Worm (Caenorhabditis elegans) whole organism, early embryonic: ENCODE measurements around the gene B0546.3.

Source experiments
- B0310.2 ChIP-seq: sonication (generic microtip); optimal IDR thresholded peaks from 2 replicates; lab custom pipeline; 2016; ENCODE audit warnings: mild to moderate bottlenecking, missing genetic modification characterization, missing compliant biosample characterization
- F13C5.2 ChIP-seq: sonication (generic microtip); optimal IDR thresholded peaks from 2 replicates; lab custom pipeline; 2017; ENCODE audit warnings: mild to moderate bottlenecking, missing genetic modification characterization, inconsistent platforms, missing compliant biosample characterization
- aly-1 ChIP-seq: sonication (generic microtip); optimal IDR thresholded peaks from 2 replicates; lab custom pipeline; 2016; ENCODE audit warnings: missing genetic modification characterization, missing compliant biosample characterization
- ama-1 ChIP-seq: fragments of 150-350 bp; optimal IDR thresholded peaks from 2 replicates; lab custom pipeline; 2014
- ceh-13 ChIP-seq: fragments of 200-800 bp; sonication (Bioruptor generic); optimal IDR thresholded peaks from 2 replicates; lab custom pipeline; 2018; ENCODE audit warnings: mild to moderate bottlenecking, missing genetic modification characterization, missing compliant biosample characterization
- ceh-36 ChIP-seq: sonication (generic microtip); optimal IDR thresholded peaks from 2 replicates; lab custom pipeline; 2016; ENCODE audit warnings: missing genetic modification characterization, inconsistent platforms, missing compliant biosample characterization
- ets-7 ChIP-seq: sonication (generic microtip); optimal IDR thresholded peaks from 2 replicates; lab custom pipeline; 2016; ENCODE audit warnings: missing genotype, missing genetic modification characterization, missing compliant biosample characterization
- flt-1 ChIP-seq: fragments of 200-800 bp; sonication (Bioruptor generic); IDR thresholded peaks from 2 replicates; pipeline ENCODE4 v1.3.6; 2022; ENCODE audit warnings: missing genetic modification characterization, missing compliant biosample characterization
- hmbx-1 ChIP-seq: sonication (generic microtip); optimal IDR thresholded peaks from 2 replicates; lab custom pipeline; 2016; ENCODE audit warnings: mild to moderate bottlenecking, missing genetic modification characterization, missing compliant biosample characterization
- hmg-4 ChIP-seq: fragments of 200-800 bp; sonication (Bioruptor generic); optimal IDR thresholded peaks from 2 replicates; lab custom pipeline; 2018; ENCODE audit warnings: mild to moderate bottlenecking, missing genetic modification characterization, missing compliant biosample characterization
- hnd-1 ChIP-seq: sonication (generic microtip); optimal IDR thresholded peaks from 2 replicates; lab custom pipeline; 2016; ENCODE audit warnings: missing genetic modification characterization, missing compliant biosample characterization
- pes-1 ChIP-seq: fragments of 200-800 bp; sonication (Bioruptor generic); IDR thresholded peaks from 2 replicates; pipeline ENCODE4 v1.3.6; 2022; ENCODE audit warnings: missing genetic modification reagents, missing genetic modification characterization, missing compliant biosample characterization
- scrt-1 ChIP-seq: fragments of 200-800 bp; sonication (Bioruptor generic); IDR thresholded peaks from 2 replicates; pipeline ENCODE4 v1.3.6; 2022; ENCODE audit warnings: missing genetic modification characterization, missing compliant biosample characterization
- sea-1 ChIP-seq: fragments of 200-800 bp; sonication (Bioruptor generic); conservative IDR thresholded peaks from 2 replicates; pipeline ENCODE4 v1.3.6; 2022; ENCODE audit warnings: missing genetic modification characterization, missing compliant biosample characterization
- tbx-11 ChIP-seq: fragments of 200-800 bp; sonication (Bioruptor generic); IDR thresholded peaks from 2 replicates; pipeline ENCODE4 v1.3.6; 2022; ENCODE audit warnings: missing genetic modification characterization, missing compliant biosample characterization
- tbx-37 ChIP-seq: fragments of 200-800 bp; sonication (Bioruptor generic); conservative IDR thresholded peaks from 2 replicates; pipeline ENCODE4 v1.3.6; 2022; ENCODE audit warnings: missing genetic modification reagents, missing genetic modification characterization, missing compliant biosample characterization
- tra-4 ChIP-seq: sonication (generic microtip); optimal IDR thresholded peaks from 2 replicates; lab custom pipeline; 2017; ENCODE audit warnings: missing genetic modification characterization, missing compliant biosample characterization

The B0546.3 gene

DNA sequence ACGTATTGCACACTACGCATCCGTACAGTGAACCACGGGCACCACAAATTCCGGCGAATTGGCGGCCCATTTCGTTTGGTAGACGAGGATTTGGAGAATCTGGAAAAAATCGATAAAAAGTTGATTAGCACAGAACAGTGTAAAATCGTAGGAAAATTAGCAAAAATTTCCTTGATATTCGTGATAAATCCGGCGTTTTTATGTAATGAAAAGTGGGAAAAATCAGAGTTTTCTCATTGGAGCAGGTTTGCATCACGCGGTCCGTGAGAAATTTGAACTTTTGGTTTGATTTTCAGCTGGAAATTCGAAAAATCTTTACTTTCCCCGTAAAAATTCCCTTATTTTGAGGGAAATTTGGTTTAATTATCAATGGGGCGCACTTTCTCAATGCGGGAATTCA is 1.4 kb upstream of the B0546.3 start, which contains the start of gene B0546.4:
Gene B0546.4 (minus strand): TSS at position 101 of the 400 bp plus-strand sequence.
- TF ChIP-seq F13C5.2 (no peak), scrt-1 (no peak), B0310.2 (tag; lab: Kevin White, UChicago) (no peak), hmbx-1 (tag; lab: Kevin White, UChicago) (no peak), sea-1 (no peak), ceh-13 (no peak), tbx-37 (GFP tag; lab: Robert Waterston, UW) (no peak), tbx-11 (GFP tag; lab: Robert Waterston, UW) (no peak), hmg-4 (GFP tag; lab: Kevin White, UChicago) (no peak), ama-1 (lab: Kevin White, UChicago) (no peak), tra-4 (tag; lab: Kevin White, UChicago) (no peak)

DNA sequence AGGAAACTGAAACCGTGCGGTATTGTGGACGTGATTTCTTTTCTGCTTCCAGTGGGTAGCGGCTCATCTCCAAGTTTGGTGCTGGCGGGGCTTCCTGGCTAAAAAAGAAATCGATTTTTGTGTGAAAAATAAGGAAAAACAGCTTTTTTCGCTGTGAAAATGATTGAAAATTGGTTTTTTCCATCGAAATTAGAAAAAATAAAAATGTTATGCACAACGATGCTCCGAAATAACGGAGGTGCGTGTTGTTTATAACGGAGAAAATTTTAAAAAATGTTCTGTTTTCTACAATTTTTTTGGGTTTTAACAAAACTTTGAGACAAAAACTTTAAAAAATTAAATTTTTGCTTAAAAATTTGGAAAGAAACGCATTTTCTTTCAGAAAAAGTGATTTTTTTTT is 562 bp upstream of the B0546.3 start:
- no peak for TF ChIP-seq hmg-4 (GFP tag; lab: Kevin White, UChicago)
- no peak for TF ChIP-seq ama-1 (lab: Kevin White, UChicago)
- TF ChIP-seq tbx-11 (GFP tag; lab: Robert Waterston, UW) = no peak
- no peak for TF ChIP-seq tbx-37 (GFP tag; lab: Robert Waterston, UW)
- TF ChIP-seq flt-1 (GFP tag; lab: Robert Waterston, UW) = no peak
- no peak for TF ChIP-seq F13C5.2
- TF ChIP-seq pes-1 (GFP tag; lab: Robert Waterston, UW) = no peak
- TF ChIP-seq B0310.2 (tag; lab: Kevin White, UChicago) = no peak
- TF ChIP-seq ceh-36 = no peak
- no peak for TF ChIP-seq sea-1
- no peak for TF ChIP-seq ceh-13
- no peak for TF ChIP-seq hmbx-1 (tag; lab: Kevin White, UChicago)
- no peak for TF ChIP-seq aly-1 (tag; lab: Kevin White, UChicago)
- TF ChIP-seq ets-7 = no peak

DNA sequence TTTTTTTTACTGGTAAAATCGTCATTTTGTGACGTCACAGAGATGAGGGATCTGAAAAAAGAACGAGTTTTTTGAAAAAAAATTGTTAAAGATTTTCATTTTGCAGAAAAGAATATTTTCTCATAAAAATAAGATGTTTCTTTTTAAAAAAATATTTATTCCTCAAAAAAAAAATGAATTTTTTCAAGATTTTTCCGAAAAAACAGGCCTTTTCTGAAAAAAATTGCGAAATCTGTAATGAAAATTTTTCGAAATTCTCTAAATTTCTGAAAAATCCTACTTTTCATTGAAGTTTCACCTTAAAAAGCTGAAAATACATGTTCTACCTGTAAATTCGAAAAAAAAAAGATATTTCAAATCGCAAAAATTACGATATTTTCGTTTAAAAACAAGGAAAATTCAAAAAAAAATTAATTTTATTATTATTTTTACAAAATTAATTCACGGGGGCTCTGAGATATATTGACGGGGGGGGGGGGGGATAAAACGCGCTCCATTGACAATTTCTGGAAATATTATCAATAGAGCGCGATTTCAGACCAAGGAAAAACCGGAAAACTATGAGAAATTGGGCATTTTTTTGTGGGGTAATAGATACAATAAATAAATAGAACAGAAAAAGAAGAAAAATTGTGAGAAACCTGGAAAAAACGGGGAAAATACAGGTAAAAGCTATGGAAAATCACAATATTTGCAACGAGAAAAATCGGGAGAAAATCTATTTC is 4.4 kb downstream of the B0546.3 start, which contains the start of gene otub-4:
Gene otub-4 (minus strand): TSS at position 51 of the 725 bp plus-strand sequence.
- TF ChIP-seq tbx-11 (GFP tag; lab: Robert Waterston, UW) (no peak), ets-7 (no peak), hnd-1 (tag; lab: Kevin White, UChicago) (no peak), tra-4 (tag; lab: Kevin White, UChicago) (no peak), ceh-13 (no peak), hmbx-1 (tag; lab: Kevin White, UChicago) (no peak), tbx-37 (GFP tag; lab: Robert Waterston, UW) (no peak), scrt-1 (no peak), ceh-36 (no peak)

DNA sequence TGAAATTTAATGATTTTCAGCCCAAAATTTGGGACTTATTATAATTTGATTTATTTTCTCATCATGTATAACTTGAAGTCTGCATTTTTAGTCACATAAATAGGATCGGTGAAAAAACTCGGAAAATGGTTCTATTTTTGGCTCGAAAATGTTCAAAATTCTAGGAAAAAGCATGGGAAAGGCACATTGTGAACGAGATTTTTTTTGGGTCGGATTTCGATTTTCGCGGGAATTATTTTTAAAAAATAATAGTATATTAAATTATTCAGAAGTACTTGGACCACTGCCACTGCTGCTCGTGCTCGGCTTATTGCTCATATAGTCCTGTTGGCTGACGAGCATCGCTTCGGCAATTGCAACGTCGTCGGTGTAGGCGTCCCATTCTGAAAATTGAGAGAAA is 9.3 kb downstream of the B0546.3 start:
- TF ChIP-seq ceh-36 = no peak
- no peak for TF ChIP-seq ets-7
- TF ChIP-seq sea-1 = no peak
- TF ChIP-seq tra-4 (tag; lab: Kevin White, UChicago) = no peak
- TF ChIP-seq tbx-11 (GFP tag; lab: Robert Waterston, UW) = no peak

DNA sequence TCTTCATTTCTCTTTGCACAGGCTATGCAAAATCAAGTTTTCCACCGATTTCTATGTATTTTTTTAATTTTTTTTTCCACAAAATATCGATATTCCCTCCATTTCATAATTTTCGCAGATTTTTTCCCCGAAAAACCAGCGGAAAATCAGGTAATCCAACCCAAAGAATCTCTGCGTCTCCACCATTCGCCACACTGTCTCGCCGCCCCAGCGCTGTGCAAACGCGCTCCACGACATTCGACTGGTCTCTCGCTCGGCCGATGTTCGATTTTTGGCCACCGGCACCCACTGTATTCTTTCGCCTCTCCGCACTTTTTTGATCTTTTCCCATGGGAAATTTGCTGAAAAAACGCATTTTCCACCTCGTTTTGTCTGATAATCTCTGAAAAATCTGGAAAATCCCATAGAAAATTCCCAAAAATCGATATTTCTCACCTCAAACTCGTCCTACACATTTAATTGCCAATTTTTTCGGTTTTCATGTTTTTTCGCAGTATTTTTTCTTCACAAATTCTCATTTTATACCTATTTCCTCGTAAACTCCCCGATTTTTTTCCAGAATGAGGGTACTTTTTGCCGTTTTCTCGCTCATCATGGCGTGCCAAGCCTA is 13.9 kb downstream of the B0546.3 start, which contains the start of gene vha-19:
Gene vha-19 (plus strand): TSS at position 560 of the 610 bp plus-strand sequence.
- TF ChIP-seq B0310.2 (tag; lab: Kevin White, UChicago) (no peak), hmbx-1 (tag; lab: Kevin White, UChicago) (no peak), tbx-37 (GFP tag; lab: Robert Waterston, UW) (no peak), flt-1 (GFP tag; lab: Robert Waterston, UW) (no peak), tra-4 (tag; lab: Kevin White, UChicago) (no peak), aly-1 (tag; lab: Kevin White, UChicago) (no peak), sea-1 (no peak), ama-1 (lab: Kevin White, UChicago) (no peak), tbx-11 (GFP tag; lab: Robert Waterston, UW) (no peak), scrt-1 (no peak), pes-1 (GFP tag; lab: Robert Waterston, UW) (no peak), ceh-13 (no peak), F13C5.2 (no peak), ets-7 (no peak), ceh-36 (no peak), hmg-4 (GFP tag; lab: Kevin White, UChicago) (no peak), hnd-1 (tag; lab: Kevin White, UChicago) (no peak)

DNA sequence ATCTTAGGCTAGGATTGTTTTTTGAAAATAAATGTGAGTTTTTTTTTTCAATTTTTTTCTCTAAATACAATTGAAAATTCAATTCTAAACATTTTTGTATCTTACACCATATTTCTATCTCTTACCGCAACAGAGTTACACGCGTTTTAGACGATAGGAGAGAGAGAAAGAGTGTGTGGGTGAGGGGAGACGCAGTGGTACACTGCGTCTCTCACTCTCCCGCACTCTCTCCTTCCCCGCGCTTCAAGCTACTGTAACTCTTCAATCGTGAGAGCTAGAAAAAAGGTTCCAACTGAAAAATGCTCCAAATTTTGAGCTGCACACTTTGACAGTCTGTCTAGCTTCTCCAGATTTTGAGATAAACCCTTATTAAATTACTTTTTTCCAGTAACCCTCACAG is 18.9 kb downstream of the B0546.3 start:
- no peak for TF ChIP-seq tbx-11 (GFP tag; lab: Robert Waterston, UW)
- TF ChIP-seq ceh-13 = no peak
- no peak for TF ChIP-seq scrt-1
- TF ChIP-seq aly-1 (tag; lab: Kevin White, UChicago) = no peak
- TF ChIP-seq tra-4 (tag; lab: Kevin White, UChicago) = no peak
- TF ChIP-seq F13C5.2 = no peak
- no peak for TF ChIP-seq sea-1
- TF ChIP-seq hnd-1 (tag; lab: Kevin White, UChicago) = no peak
- no peak for TF ChIP-seq pes-1 (GFP tag; lab: Robert Waterston, UW)
- TF ChIP-seq hmbx-1 (tag; lab: Kevin White, UChicago) = no peak
- no peak for TF ChIP-seq tbx-37 (GFP tag; lab: Robert Waterston, UW)
- TF ChIP-seq B0310.2 (tag; lab: Kevin White, UChicago) = no peak
- TF ChIP-seq ama-1 (lab: Kevin White, UChicago) = no peak
- no peak for TF ChIP-seq hmg-4 (GFP tag; lab: Kevin White, UChicago)
- TF ChIP-seq ceh-36 = no peak

DNA sequence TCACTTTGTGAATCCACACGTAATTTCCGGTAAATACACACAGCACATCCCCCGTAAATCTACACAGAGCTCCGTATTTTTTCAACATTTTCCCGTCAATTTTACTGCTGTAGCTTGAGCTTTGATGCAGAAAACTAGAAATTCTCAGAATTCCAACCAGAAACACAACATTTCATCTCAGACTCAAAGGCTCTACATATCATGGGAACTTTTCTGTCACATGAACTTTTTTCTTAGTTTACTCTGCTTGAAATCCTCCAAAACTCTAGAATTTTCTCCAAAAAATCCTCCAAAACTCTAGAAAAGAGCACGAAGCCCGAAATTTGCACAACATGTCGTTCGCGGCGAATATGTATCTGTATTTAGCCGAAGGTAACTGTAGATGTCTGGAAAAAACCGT is 19.4 kb downstream of the B0546.3 start, which contains the start of gene Y55H10A.2:
Gene Y55H10A.2 (plus strand): TSS at position 301 of the 400 bp plus-strand sequence.
- TF ChIP-seq hmg-4 (GFP tag; lab: Kevin White, UChicago) = no peak
- no peak for TF ChIP-seq tra-4 (tag; lab: Kevin White, UChicago)
- no peak for TF ChIP-seq hnd-1 (tag; lab: Kevin White, UChicago)
- no peak for TF ChIP-seq sea-1
